Worm (Caenorhabditis elegans): ENCODE data around the gene K10C8.4.

Gene K10C8.4

ce11 chrV:12658142-12658541, 37.9 kb upstream of the K10C8.4 start, which contains the start of gene W05B10.6:
W05B10.6 (minus strand) TSS chrV:12658242.
- no peak for TF ChIP-seq ceh-9 (tag; optimal IDR thresholded peaks at IDR 0.05)

ce11 chrV:12659426-12659825, 36.6 kb upstream of the K10C8.4 start, which contains the start of gene ccch-3:
ccch-3 (minus strand) TSS chrV:12659687.
- TF ChIP-seq pax-1 (tag; optimal IDR thresholded peaks at IDR 0.05) (no peak), hlh-30 (tag; optimal IDR thresholded peaks at IDR 0.05; ENCODE audit: insufficient read depth) (peak; percentile 37), pqm-1 (tag; optimal IDR thresholded peaks at IDR 0.05) (no peak), pat-9 (tag; optimal IDR thresholded peaks at IDR 0.05) (no peak), unc-42 (tag; optimal IDR thresholded peaks at IDR 0.05) (peak; percentile 83), ets-4 (tag; optimal IDR thresholded peaks at IDR 0.05) (no peak), ceh-18 (tag; optimal IDR thresholded peaks at IDR 0.05) (no peak), sox-4 (tag; optimal IDR thresholded peaks at IDR 0.05) (no peak), ceh-2 (tag; optimal IDR thresholded peaks at IDR 0.05) (no peak), ceh-45 (GFP tag; IDR thresholded peaks at IDR 0.05) (no peak), lim-6 (tag; optimal IDR thresholded peaks at IDR 0.05) (no peak), unc-3 (GFP tag; conservative IDR thresholded peaks at IDR 0.05) (no peak), unc-3 (tag; optimal IDR thresholded peaks at IDR 0.05) (no peak), ceh-9 (tag; optimal IDR thresholded peaks at IDR 0.05) (no peak), Y22D7AL.16 (tag; optimal IDR thresholded peaks at IDR 0.05) (no peak), elt-2 (tag; optimal IDR thresholded peaks at IDR 0.05) (no peak), K02D7.2 (tag; optimal IDR thresholded peaks at IDR 0.05) (no peak), ceh-31 (tag; optimal IDR thresholded peaks at IDR 0.05) (peak; percentile 14), unc-86 (tag; optimal IDR thresholded peaks at IDR 0.05) (no peak), dve-1 (tag; optimal IDR thresholded peaks at IDR 0.05) (no peak), fkh-10 (GFP tag; optimal IDR thresholded peaks at IDR 0.05) (no peak), ztf-16 (tag; optimal IDR thresholded peaks at IDR 0.05) (peak; percentile 4), pros-1 (tag; optimal IDR thresholded peaks at IDR 0.05) (no peak), pha-4 (tag; optimal IDR thresholded peaks at IDR 0.05) (no peak)

ce11 chrV:12660280-12660818, 35.7 kb upstream of the K10C8.4 start, which contains the start of gene his-74:
his-74 (minus strand) TSS chrV:12660330.
- TF ChIP-seq dve-1 (tag; optimal IDR thresholded peaks at IDR 0.05), result no peak
- TF ChIP-seq elt-2 (tag; optimal IDR thresholded peaks at IDR 0.05), result no peak
- TF ChIP-seq fkh-10 (GFP tag; optimal IDR thresholded peaks at IDR 0.05), result no peak
- TF ChIP-seq syd-9 (tag; optimal IDR thresholded peaks at IDR 0.05), result no peak
- no peak for TF ChIP-seq hlh-8 (tag; optimal IDR thresholded peaks at IDR 0.05)
- no peak for TF ChIP-seq npax-4 (tag; optimal IDR thresholded peaks at IDR 0.05)
- TF ChIP-seq hlh-13 (GFP tag; optimal IDR thresholded peaks at IDR 0.05), result no peak
- TF ChIP-seq ceh-45 (GFP tag; IDR thresholded peaks at IDR 0.05), result no peak
- TF ChIP-seq pha-4 (tag; optimal IDR thresholded peaks at IDR 0.05), result no peak
- no peak for TF ChIP-seq pros-1 (tag; optimal IDR thresholded peaks at IDR 0.05)

- no peak for TF ChIP-seq ceh-24 (tag; optimal IDR thresholded peaks at IDR 0.05)
- TF ChIP-seq ama-1 (optimal IDR thresholded peaks at IDR 0.05), result no peak
- no peak for TF ChIP-seq elt-2 (tag; optimal IDR thresholded peaks at IDR 0.05)
- no peak for TF ChIP-seq ceh-30 (tag; optimal IDR thresholded peaks at IDR 0.05)
- TF ChIP-seq ttx-3 (tag; optimal IDR thresholded peaks at IDR 0.05), result no peak
- no peak for TF ChIP-seq unc-42 (tag; optimal IDR thresholded peaks at IDR 0.05)
- TF ChIP-seq ceh-31 (tag; optimal IDR thresholded peaks at IDR 0.05), result no peak
- TF ChIP-seq hlh-30 (tag; optimal IDR thresholded peaks at IDR 0.05; ENCODE audit: insufficient read depth), result no peak
- TF ChIP-seq nhr-232 (tag; optimal IDR thresholded peaks at IDR 0.05), result no peak
- TF ChIP-seq ceh-48 (tag; optimal IDR thresholded peaks at IDR 0.05), result no peak
- no peak for TF ChIP-seq ref-2 (tag; optimal IDR thresholded peaks at IDR 0.05)
- no peak for TF ChIP-seq gmeb-2 (tag; optimal IDR thresholded peaks at IDR 0.05)
- no peak for TF ChIP-seq unc-55 (GFP tag; optimal IDR thresholded peaks at IDR 0.05)
- no peak for TF ChIP-seq mec-3 (tag; optimal IDR thresholded peaks at IDR 0.05; ENCODE audit: borderline replicate concordance)
Observed at ce11 chrV:12661619-12662018, 34.4 kb upstream of the K10C8.4 start, which contains the start of gene W05B10.3. W05B10.3 (minus strand) TSS chrV:12661719.

All from whole organism, late embryonic.